In the genomic region with DNA sequence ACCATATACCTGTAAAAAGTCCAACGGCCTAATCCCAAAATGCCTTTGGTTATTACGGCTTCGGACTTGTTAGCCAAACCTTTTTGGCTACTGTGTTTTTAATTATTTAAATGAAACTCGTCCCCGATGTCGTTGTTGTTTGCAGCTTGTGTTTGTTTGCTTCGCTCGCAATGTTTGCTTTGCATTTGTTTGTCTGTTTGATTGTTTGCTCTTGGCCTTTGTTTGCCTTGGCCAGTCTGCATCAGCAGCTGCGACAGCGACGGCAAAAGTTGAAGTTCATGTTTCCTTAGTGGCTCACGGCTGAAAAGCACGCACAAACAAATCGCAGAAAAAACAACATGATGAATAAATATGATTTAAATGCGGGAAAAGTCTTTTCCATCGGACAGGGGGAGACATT, we compare ENCODE assay signal across 1 fruit fly cellular context.
TF ChIP-seq lines count a peak whose summit lies in the region.

No protein-coding gene starts in this region.

TF ChIP-seq in whole organism, embryonic, 481 proteins besides CTCF, POLR2A, EP300 and RAD21 (continued from another document):
- TF ChIP-seq Dip2 (GFP tag; IDR thresholded peaks at IDR 0.05; lab: Robert Waterston, UW) (no peak), TFAM (GFP tag; optimal IDR thresholded peaks at IDR 0.05; lab: Kevin White, UChicago) (peak; percentile 17), Eip74EF (GFP tag; optimal IDR thresholded peaks at IDR 0.05; lab: Kevin White, UChicago) (peak in 1 of 2 experiments; percentile 11), Side (GFP tag; optimal IDR thresholded peaks at IDR 0.05; lab: Kevin White, UChicago) (peak; percentile 5), seq (GFP tag; IDR thresholded peaks at IDR 0.05; lab: Robert Waterston, UW) (peak; percentile 21; the same call in 1 of the 2 replicates), CG12942 (GFP tag; optimal IDR thresholded peaks at IDR 0.05; lab: Kevin White, UChicago) (no peak), CG10431 (GFP tag; optimal IDR thresholded peaks at IDR 0.05; lab: Kevin White, UChicago) (no peak), D (optimal IDR thresholded peaks at IDR 0.05; lab: Kevin White, UChicago) (no peak), D (GFP tag; optimal IDR thresholded peaks at IDR 0.05; lab: Kevin White, UChicago) (peak; percentile 42), CG17568 (GFP tag; optimal IDR thresholded peaks at IDR 0.05; lab: Kevin White, UChicago) (peak; percentile 35), CG11504 (tag; optimal IDR thresholded peaks at IDR 0.05; lab: Kevin White, UChicago) (peak; percentile 47), CG2120 (GFP tag; optimal IDR thresholded peaks at IDR 0.05; lab: Kevin White, UChicago) (no peak), oc (tag; optimal IDR thresholded peaks at IDR 0.05; lab: Kevin White, UChicago) (peak; percentile 52), CG10209 (GFP tag; optimal IDR thresholded peaks at IDR 0.05; lab: Kevin White, UChicago) (peak; percentile 44), CG4820 (GFP tag; optimal IDR thresholded peaks at IDR 0.05; lab: Kevin White, UChicago) (no peak), slou (GFP tag; optimal IDR thresholded peaks at IDR 0.05; lab: Kevin White, UChicago) (no peak), CG1024 (GFP tag; IDR thresholded peaks at IDR 0.05; lab: Robert Waterston, UW) (no peak), CG13894 (tag; optimal IDR thresholded peaks at IDR 0.05; lab: Kevin White, UChicago) (no peak), gce (GFP tag; IDR thresholded peaks at IDR 0.05; lab: Robert Waterston, UW) (peak; percentile 72; the same call in 1 of the 3 replicates), Asciz (GFP tag; optimal IDR thresholded peaks at IDR 0.05; lab: Kevin White, UChicago) (peak; percentile 80), Hr51 (GFP tag; optimal IDR thresholded peaks at IDR 0.05; lab: Kevin White, UChicago) (peak in 1 of 2 experiments; percentile 13), CG3726 (GFP tag; IDR thresholded peaks at IDR 0.05; lab: Robert Waterston, UW) (no peak), sd (tag; optimal IDR thresholded peaks at IDR 0.05; lab: Kevin White, UChicago) (no peak), CG12391 (tag; optimal IDR thresholded peaks at IDR 0.05; lab: Kevin White, UChicago) (peak; percentile 17), CG12659 (GFP tag; optimal IDR thresholded peaks at IDR 0.05; lab: Kevin White, UChicago) (peak; percentile 15), CG6765 (GFP tag; optimal IDR thresholded peaks at IDR 0.05; lab: Kevin White, UChicago) (peak; percentile 19), CG3838 (GFP tag; optimal IDR thresholded peaks at IDR 0.05; lab: Kevin White, UChicago) (no peak), hkb (optimal IDR thresholded peaks at IDR 0.05; lab: Kevin White, UChicago) (no peak), hkb (GFP tag; IDR thresholded peaks at IDR 0.05; lab: Robert Waterston, UW) (peak; percentile 58; the same call in 1 of the 2 replicates), Jarid2 (GFP tag; optimal IDR thresholded peaks at IDR 0.05; lab: Kevin White, UChicago) (no peak), dmrt99B (tag; optimal IDR thresholded peaks at IDR 0.05; lab: Kevin White, UChicago) (peak; percentile 72), CG2202 (tag; optimal IDR thresholded peaks at IDR 0.05; lab: Kevin White, UChicago) (peak; percentile 29), CG30403 (GFP tag; optimal IDR thresholded peaks at IDR 0.05; lab: Kevin White, UChicago) (no peak), sr (GFP tag; IDR thresholded peaks at IDR 0.05; lab: Robert Waterston, UW) (0 out of 3 replicates have a peak, but pooled peaks have one; percentile 14), Dek (tag; optimal IDR thresholded peaks at IDR 0.05; lab: Kevin White, UChicago) (no peak), CG18476 (GFP tag; optimal IDR thresholded peaks at IDR 0.05; lab: Kevin White, UChicago) (no peak), wek (GFP tag; optimal IDR thresholded peaks at IDR 0.05; lab: Kevin White, UChicago) (peak; percentile 69), fd3F (GFP tag; optimal IDR thresholded peaks at IDR 0.05; lab: Kevin White, UChicago) (no peak), CG8359 (GFP tag; optimal IDR thresholded peaks at IDR 0.05; lab: Kevin White, UChicago; ENCODE audit: borderline replicate concordance) (peak; percentile 32), tup (GFP tag; optimal IDR thresholded peaks at IDR 0.05; lab: Kevin White, UChicago) (no peak), Hr3 (GFP tag; optimal IDR thresholded peaks at IDR 0.05; lab: Kevin White, UChicago) (no peak), Doc3 (GFP tag; IDR thresholded peaks at IDR 0.05; lab: Robert Waterston, UW; ENCODE audit: partially characterized antibody) (no peak), CG6689 (GFP tag; IDR thresholded peaks at IDR 0.05; lab: Robert Waterston, UW) (no peak), CG4854 (GFP tag; optimal IDR thresholded peaks at IDR 0.05; lab: Kevin White, UChicago) (peak; percentile 20), Lhr (GFP tag; optimal IDR thresholded peaks at IDR 0.05; lab: Kevin White, UChicago) (no peak), vvl (GFP tag; IDR thresholded peaks at IDR 0.05; lab: Robert Waterston, UW) (peak; percentile 51; the same call in 1 of the 2 replicates), CG6175 (GFP tag; IDR thresholded peaks at IDR 0.05; lab: Robert Waterston, UW) (no peak), CG15514 (GFP tag; optimal IDR thresholded peaks at IDR 0.05; lab: Kevin White, UChicago) (peak; percentile 39), dmrt11E (tag; optimal IDR thresholded peaks at IDR 0.05; lab: Kevin White, UChicago) (peak; percentile 12), fru (optimal IDR thresholded peaks at IDR 0.05; lab: Kevin White, UChicago) (no peak), stc (GFP tag; IDR thresholded peaks at IDR 0.05; lab: Robert Waterston, UW) (peak; percentile 66; the same call in 1 of the 2 replicates), tap (tag; optimal IDR thresholded peaks at IDR 0.05; lab: Kevin White, UChicago) (peak; percentile 2), Mad (GFP tag; optimal IDR thresholded peaks at IDR 0.05; lab: Kevin White, UChicago) (no peak), Ets65A (GFP tag; lab: Kevin White, UChicago) (peak; percentile 16), Fer3 (tag; optimal IDR thresholded peaks at IDR 0.05; lab: Kevin White, UChicago) (peak; percentile 9)
TF ChIP-seq in whole organism, embryonic: peak in this region for 137.
